Worm (Caenorhabditis elegans) whole organism, L2 larva: ENCODE measurements around the gene K03B4.2.

Source experiments
- R02D3.7 ChIP-seq: fragments of 150-350 bp; optimal IDR thresholded peaks from 2 replicates; lab custom pipeline; 2014; ENCODE audit warnings: missing biosample characterization, missing genetic modification characterization
- ceh-82 ChIP-seq: fragments of 150-350 bp; optimal IDR thresholded peaks from 2 replicates; lab custom pipeline; 2014; ENCODE audit warnings: missing biosample characterization, missing genetic modification characterization
- mab-5 ChIP-seq: fragments of 150-350 bp; optimal IDR thresholded peaks from 2 replicates; lab custom pipeline; 2014; ENCODE audit warnings: missing biosample characterization, missing genetic modification characterization
- nhr-10 ChIP-seq: sonication (generic microtip); optimal IDR thresholded peaks from 2 replicates; lab custom pipeline; 2017; ENCODE audit warnings: missing biosample characterization, missing genetic modification characterization
- nhr-11 ChIP-seq: fragments of 150-350 bp; optimal IDR thresholded peaks from 2 replicates; lab custom pipeline; 2014; ENCODE audit warnings: missing biosample characterization, missing genetic modification characterization
- nhr-129 ChIP-seq: fragments of 150-350 bp; optimal IDR thresholded peaks from 2 replicates; lab custom pipeline; 2014; ENCODE audit warnings: missing biosample characterization, missing genetic modification characterization
- nhr-23 ChIP-seq: fragments of 150-350 bp; optimal IDR thresholded peaks from 2 replicates; lab custom pipeline; 2014; ENCODE audit warnings: missing biosample characterization, missing genetic modification reagents, missing genetic modification characterization
- nhr-237 ChIP-seq: fragments of 150-350 bp; optimal IDR thresholded peaks from 2 replicates; lab custom pipeline; 2014; ENCODE audit warnings: missing biosample characterization, missing genetic modification characterization
- skn-1 ChIP-seq: sonication (generic microtip); optimal IDR thresholded peaks from 2 replicates; lab custom pipeline; 2017; ENCODE audit warnings: missing biosample characterization, missing genetic modification characterization
- snpc-4 ChIP-seq: fragments of 150-350 bp; optimal IDR thresholded peaks from 2 replicates; lab custom pipeline; 2014; ENCODE audit warnings: missing biosample characterization, missing genetic modification characterization
- zag-1 ChIP-seq: fragments of 150-350 bp; optimal IDR thresholded peaks from 2 replicates; lab custom pipeline; 2014; ENCODE audit warnings: missing biosample characterization, missing genetic modification characterization
- ztf-4 ChIP-seq: fragments of 150-350 bp; optimal IDR thresholded peaks from 2 replicates; lab custom pipeline; 2014; ENCODE audit warnings: missing biosample characterization, missing genetic modification characterization

- TF ChIP-seq nhr-23 (tag; lab: Kevin White, UChicago), result no peak
- no peak for TF ChIP-seq R02D3.7 (tag; lab: Kevin White, UChicago)
- no peak for TF ChIP-seq nhr-237 (tag; lab: Kevin White, UChicago)
- no peak for TF ChIP-seq nhr-11 (tag; lab: Kevin White, UChicago)
- TF ChIP-seq nhr-129 (tag; lab: Kevin White, UChicago), result no peak
- no peak for TF ChIP-seq zag-1 (tag; lab: Kevin White, UChicago)
- TF ChIP-seq nhr-10 (tag; lab: Kevin White, UChicago), result no peak
- no peak for TF ChIP-seq ztf-4
- TF ChIP-seq snpc-4 (tag; lab: Kevin White, UChicago), result no peak
- TF ChIP-seq ceh-82 (tag; lab: Kevin White, UChicago), result no peak
- no peak for TF ChIP-seq skn-1 (tag; lab: Kevin White, UChicago)
- no peak for TF ChIP-seq mab-5
Observed at ce11 chrV:4722314-4722713, 34.5 kb downstream of the K03B4.2 start, which contains the start of gene F39G3.5.
